Worm (Caenorhabditis elegans) whole organism, L3 larva: ENCODE measurements around the gene F59A7.12.
A peak's percentile ranks its signal among the peaks of the same experiment; 100 is the strongest.

Experiments used
- ZK546.5 ChIP-seq: sonication (generic microtip); optimal IDR thresholded peaks from 2 replicates; lab custom pipeline; 2017; ENCODE audit warnings: missing biosample characterization, missing genetic modification characterization
- aly-2 ChIP-seq: fragments of 150-350 bp; optimal IDR thresholded peaks from 2 replicates; lab custom pipeline; 2014; ENCODE audit warnings: missing biosample characterization, missing genetic modification characterization
- ceh-82 ChIP-seq: fragments of 150-350 bp; optimal IDR thresholded peaks from 2 replicates; lab custom pipeline; 2014; ENCODE audit warnings: missing biosample characterization, missing genetic modification characterization
- egl-5 ChIP-seq: fragments of 150-350 bp; optimal IDR thresholded peaks from 2 replicates; lab custom pipeline; 2017; ENCODE audit warnings: missing biosample characterization, missing genetic modification reagents, missing genetic modification characterization, inconsistent platforms
- elt-2 ChIP-seq: sonication (generic microtip); optimal IDR thresholded peaks from 2 replicates; lab custom pipeline; 2016; ENCODE audit warnings: missing genetic modification reagents, mild to moderate bottlenecking, missing genetic modification characterization, missing compliant biosample characterization
- elt-3 ChIP-seq, 3 experiments: fragments of 150-350 bp in 1 of 3; sonication (generic microtip) in 2 of 3; optimal IDR thresholded peaks; 2 replicates in 2 of 3; 4 replicates in 1 of 3; lab custom pipeline; 2014 to 2017; ENCODE audit warnings: missing biosample characterization in 3 of 3, missing genetic modification characterization in 3 of 3
- nfya-1 ChIP-seq: sonication (generic microtip); optimal IDR thresholded peaks from 2 replicates; lab custom pipeline; 2017; ENCODE audit warnings: missing genetic modification characterization, mild to moderate bottlenecking, missing compliant biosample characterization, antibody characterized with exemption, moderate library complexity; ENCODE audit not compliant: insufficient read depth
- nhr-11 ChIP-seq: fragments of 150-350 bp; optimal IDR thresholded peaks from 2 replicates; lab custom pipeline; 2014; ENCODE audit warnings: missing biosample characterization, missing genetic modification characterization
- pha-4 ChIP-seq: fragments of 150-350 bp; optimal IDR thresholded peaks from 2 replicates; lab custom pipeline; 2014; ENCODE audit warnings: missing biosample characterization, missing genetic modification reagents, missing genetic modification characterization
- snpc-4 ChIP-seq: fragments of 150-350 bp; optimal IDR thresholded peaks from 2 replicates; lab custom pipeline; 2014; ENCODE audit warnings: missing biosample characterization, missing genetic modification characterization
- unc-62 ChIP-seq: fragments of 150-350 bp; sonication (generic microtip); optimal IDR thresholded peaks from 4 replicates; lab custom pipeline; 2014; ENCODE audit warnings: missing biosample characterization, missing genetic modification reagents, missing genetic modification characterization
- zag-1 ChIP-seq: fragments of 150-350 bp; optimal IDR thresholded peaks from 2 replicates; lab custom pipeline; 2014; ENCODE audit warnings: missing biosample characterization, missing genetic modification characterization
- ztf-11 ChIP-seq: fragments of 150-350 bp; optimal IDR thresholded peaks from 2 replicates; lab custom pipeline; 2014; ENCODE audit warnings: missing biosample characterization, missing genetic modification characterization
- ztf-4 ChIP-seq: fragments of 150-350 bp; optimal IDR thresholded peaks from 2 replicates; lab custom pipeline; 2014; ENCODE audit warnings: missing biosample characterization, missing genetic modification characterization

ce11 chrV:1986954-1987353 is 43.0 kb upstream of the F59A7.12 start, which contains the start of gene T08B1.1:
- TF ChIP-seq ceh-82 (tag; lab: Kevin White, UChicago) (no peak), elt-3 (tag; optimal IDR thresholded peaks at IDR 0.05; lab: Kevin White, UChicago) (no peak), nfya-1 (tag; lab: Kevin White, UChicago) (no peak), aly-2 (tag; lab: Kevin White, UChicago) (no peak), elt-2 (tag; lab: Kevin White, UChicago) (peak; percentile 88), pha-4 (no peak), zag-1 (tag; lab: Kevin White, UChicago) (no peak), nhr-11 (no peak), snpc-4 (no peak), unc-62 (no peak), egl-5 (no peak), ztf-4 (tag; lab: Kevin White, UChicago) (no peak), ztf-11 (tag; lab: Kevin White, UChicago) (no peak), ZK546.5 (tag; lab: Kevin White, UChicago) (no peak)
